Fruit fly (Drosophila melanogaster) whole organism, adult: ENCODE measurements around the gene CG14984.

Source experiments
- CG11617 ChIP-seq: fragments of 200-800 bp; sonication (Bioruptor generic); optimal IDR thresholded peaks from 2 replicates; lab custom pipeline; 2017; ENCODE audit warnings: mild to moderate bottlenecking, missing biosample characterization, missing genetic modification reagents, missing genetic modification characterization
- CG12768 ChIP-seq: fragments of 200-800 bp; sonication (Bioruptor generic); optimal IDR thresholded peaks from 2 replicates; lab custom pipeline; 2017; ENCODE audit warnings: missing biosample characterization, missing genetic modification characterization, mild to moderate bottlenecking, moderate library complexity, missing genetic modification reagents
- CG14711 ChIP-seq: fragments of 200-800 bp; sonication (Bioruptor generic); optimal IDR thresholded peaks from 2 replicates; lab custom pipeline; 2018; ENCODE audit warnings: missing biosample characterization, mild to moderate bottlenecking, missing genetic modification characterization, moderate library complexity
- CG1620 ChIP-seq: fragments of 200-800 bp; sonication (Bioruptor generic); optimal IDR thresholded peaks from 2 replicates; lab custom pipeline; 2016; ENCODE audit warnings: missing biosample characterization, missing genetic modification characterization
- CG5204 ChIP-seq: fragments of 200-800 bp; sonication (Bioruptor generic); optimal IDR thresholded peaks from 2 replicates; lab custom pipeline; 2016; ENCODE audit warnings: missing biosample characterization, missing genetic modification characterization
- Clk ChIP-seq: fragments of 200-800 bp; sonication (Bioruptor generic); optimal IDR thresholded peaks from 2 replicates; lab custom pipeline; 2017; ENCODE audit warnings: missing biosample characterization, missing genetic modification characterization
- Crg-1 ChIP-seq: fragments of 200-800 bp; sonication (Bioruptor generic); optimal IDR thresholded peaks from 2 replicates; lab custom pipeline; 2016; ENCODE audit warnings: missing biosample characterization, missing genetic modification characterization
- Mnt ChIP-seq: fragments of 200-800 bp; sonication (Bioruptor generic); optimal IDR thresholded peaks from 2 replicates; lab custom pipeline; 2016; ENCODE audit warnings: missing biosample characterization, mild to moderate bottlenecking, missing genetic modification characterization
- bab1 ChIP-seq: fragments of 200-800 bp; sonication (Bioruptor generic); optimal IDR thresholded peaks from 3 replicates; lab custom pipeline; 2019; ENCODE audit warnings: missing biosample characterization, mild to moderate bottlenecking, missing genetic modification characterization, moderate library complexity
- cnc ChIP-seq, 2 experiments: fragments of >200 bp; optimal IDR thresholded peaks; 2 replicates each; lab custom pipeline; 2017
- kay ChIP-seq: fragments of 200-800 bp; sonication (Bioruptor generic); peaks from one replicate; lab custom pipeline; 2016; ENCODE audit warnings: missing biosample characterization, missing genetic modification characterization, borderline replicate concordance
- pad ChIP-seq: fragments of 200-800 bp; sonication (Bioruptor generic); optimal IDR thresholded peaks from 3 replicates; lab custom pipeline; 2017; ENCODE audit warnings: missing biosample characterization, missing genetic modification characterization, mild to moderate bottlenecking, moderate library complexity, missing genetic modification reagents
- tj ChIP-seq: fragments of 200-800 bp; sonication (Bioruptor generic); optimal IDR thresholded peaks from 3 replicates; lab custom pipeline; 2017; ENCODE audit warnings: missing biosample characterization, mild to moderate bottlenecking, missing genetic modification characterization, moderate library complexity

- TF ChIP-seq CG12768 (GFP tag; lab: Kevin White, UChicago) (no peak), pad (GFP tag; lab: Kevin White, UChicago) (no peak), CG11617 (GFP tag; lab: Kevin White, UChicago) (no peak), Crg-1 (GFP tag; lab: Kevin White, UChicago) (no peak), CG14711 (tag; lab: Kevin White, UChicago) (no peak), CG5204 (no peak), CG1620 (GFP tag; lab: Kevin White, UChicago) (no peak), kay (GFP tag; lab: Kevin White, UChicago) (no peak), cnc (optimal IDR thresholded peaks at IDR 0.05; lab: Kevin White, UChicago) (no peak), Mnt (GFP tag; lab: Kevin White, UChicago) (no peak), tj (GFP tag; lab: Kevin White, UChicago) (no peak), Clk (no peak), bab1 (no peak)
These were observed 18.2 kb upstream of the CG14984 start for dm6 chr3L:3970372-3971031.
